Fruit fly (Drosophila melanogaster) whole organism, embryonic: ENCODE data around the gene Rab9Db.
A peak's percentile ranks its signal among the peaks of the same experiment; 100 is the strongest.

ENCODE experiments used
- CG1024 ChIP-seq: fragments of 200-800 bp; sonication (Bioruptor generic); IDR thresholded peaks from 2 replicates; pipeline ENCODE4 v1.3.6; 2022; ENCODE audit warnings: missing biosample characterization, missing genetic modification characterization
- CG10267 ChIP-seq: fragments of 200-800 bp; sonication (Bioruptor generic); optimal IDR thresholded peaks from 2 replicates; lab custom pipeline; 2018; ENCODE audit warnings: missing biosample characterization, mild to moderate bottlenecking, missing genetic modification characterization, moderate library complexity
- CG10565 ChIP-seq: fragments of 200-800 bp; sonication (Bioruptor generic); optimal IDR thresholded peaks from 3 replicates; lab custom pipeline; 2016; ENCODE audit warnings: missing biosample characterization, mild to moderate bottlenecking, missing genetic modification characterization
- CG10654 ChIP-seq: fragments of 200-800 bp; sonication (Bioruptor generic); optimal IDR thresholded peaks from 2 replicates; lab custom pipeline; 2016; ENCODE audit warnings: missing biosample characterization, missing genetic modification characterization
- CG11247 ChIP-seq: fragments of 200-800 bp; sonication (Bioruptor generic); IDR thresholded peaks from 2 replicates; pipeline ENCODE4 v1.3.6; 2022; ENCODE audit warnings: missing biosample characterization, missing genetic modification characterization
- CG12071 ChIP-seq: fragments of 200-800 bp; sonication (Bioruptor generic); optimal IDR thresholded peaks from 3 replicates; lab custom pipeline; 2018; ENCODE audit warnings: missing biosample characterization, mild to moderate bottlenecking, missing genetic modification characterization
- CG14014 ChIP-seq: fragments of 200-800 bp; sonication (Bioruptor generic); IDR thresholded peaks from 2 replicates; pipeline ENCODE4 v1.3.6; 2022; ENCODE audit warnings: missing biosample characterization, missing genetic modification characterization
- CG14965 ChIP-seq: fragments of 200-800 bp; sonication (Bioruptor generic); optimal IDR thresholded peaks from 2 replicates; lab custom pipeline; 2016; ENCODE audit warnings: missing biosample characterization, missing genetic modification characterization, borderline replicate concordance
- CG18599 ChIP-seq: fragments of 200-800 bp; sonication (Bioruptor generic); optimal IDR thresholded peaks from 3 replicates; lab custom pipeline; 2017; ENCODE audit warnings: missing biosample characterization, missing genetic modification characterization, mild to moderate bottlenecking, moderate library complexity, missing genetic modification reagents
- CG2120 ChIP-seq: fragments of 200-800 bp; sonication (Bioruptor generic); optimal IDR thresholded peaks from 3 replicates; lab custom pipeline; 2016; ENCODE audit warnings: missing biosample characterization, missing genetic modification characterization
- CG30403 ChIP-seq: fragments of 200-800 bp; sonication (Bioruptor generic); optimal IDR thresholded peaks from 3 replicates; lab custom pipeline; 2016; ENCODE audit warnings: missing biosample characterization, missing genetic modification characterization
- CG32767 ChIP-seq: fragments of 200-800 bp; sonication (Bioruptor generic); IDR thresholded peaks from 2 replicates; pipeline ENCODE4 v1.3.6; 2022; ENCODE audit warnings: missing biosample characterization, missing genetic modification characterization
- CG34376 ChIP-seq: fragments of 200-800 bp; sonication (Bioruptor generic); optimal IDR thresholded peaks from 2 replicates; lab custom pipeline; 2018; ENCODE audit warnings: missing biosample characterization, mild to moderate bottlenecking, missing genetic modification characterization
- CG3726 ChIP-seq: fragments of 200-800 bp; sonication (Bioruptor generic); IDR thresholded peaks from 3 replicates; pipeline ENCODE4, ENCODE4 v1.3.6; 2022; ENCODE audit warnings: missing biosample characterization, missing genetic modification characterization
- CG42726 ChIP-seq: fragments of 200-800 bp; sonication (Bioruptor generic); IDR thresholded peaks from 2 replicates; pipeline ENCODE4 v1.3.6; 2022; ENCODE audit warnings: missing biosample characterization, missing genetic modification characterization; ENCODE audit not compliant: partially characterized antibody
- CG7745 ChIP-seq: fragments of 200-800 bp; sonication (Bioruptor generic); optimal IDR thresholded peaks from 2 replicates; lab custom pipeline; 2018; ENCODE audit warnings: missing biosample characterization, mild to moderate bottlenecking, missing genetic modification characterization, moderate library complexity
- CG7786 ChIP-seq: fragments of 200-800 bp; sonication (Bioruptor generic); optimal IDR thresholded peaks from 2 replicates; lab custom pipeline; 2016; ENCODE audit warnings: missing biosample characterization, missing genetic modification characterization
- CG7839 ChIP-seq: fragments of 200-800 bp; sonication (Bioruptor generic); optimal IDR thresholded peaks from 3 replicates; lab custom pipeline; 2018; ENCODE audit warnings: missing biosample characterization, mild to moderate bottlenecking, missing genetic modification characterization, moderate library complexity
- CG7987 ChIP-seq: fragments of 200-800 bp; sonication (Bioruptor generic); optimal IDR thresholded peaks from 2 replicates; lab custom pipeline; 2018; ENCODE audit warnings: missing biosample characterization, mild to moderate bottlenecking, missing genetic modification characterization, moderate library complexity
- Camta ChIP-seq: fragments of 200-800 bp; sonication (Bioruptor generic); optimal IDR thresholded peaks from 2 replicates; lab custom pipeline; 2016; ENCODE audit warnings: missing biosample characterization, missing genetic modification characterization
- CoRest ChIP-seq: fragments of 200-800 bp; sonication (Bioruptor generic); optimal IDR thresholded peaks from 3 replicates; lab custom pipeline; 2018; ENCODE audit warnings: missing biosample characterization, mild to moderate bottlenecking, missing genetic modification characterization, moderate library complexity
- Dek ChIP-seq: fragments of 200-800 bp; sonication (Bioruptor generic); optimal IDR thresholded peaks from 3 replicates; lab custom pipeline; 2019; ENCODE audit warnings: missing biosample characterization, mild to moderate bottlenecking, missing genetic modification characterization, moderate library complexity
- Doc2 ChIP-seq: fragments of 200-800 bp; sonication (Bioruptor generic); IDR thresholded peaks from 2 replicates; pipeline ENCODE4 v1.3.6; 2022; ENCODE audit warnings: missing biosample characterization, missing genetic modification characterization
- HmgZ ChIP-seq: fragments of 200-800 bp; sonication (Bioruptor generic); optimal IDR thresholded peaks from 2 replicates; lab custom pipeline; 2018; ENCODE audit warnings: missing biosample characterization, mild to moderate bottlenecking, missing genetic modification characterization
- NC2α ChIP-seq: fragments of 200-800 bp; sonication (Bioruptor generic); optimal IDR thresholded peaks from 2 replicates; lab custom pipeline; 2016; ENCODE audit warnings: missing biosample characterization, missing genetic modification characterization
- Sry-β ChIP-seq: fragments of 200-800 bp; sonication (Bioruptor generic); optimal IDR thresholded peaks from 2 replicates; lab custom pipeline; 2018; ENCODE audit warnings: missing biosample characterization, mild to moderate bottlenecking, missing genetic modification characterization, moderate library complexity
- abd-A ChIP-seq: fragments of 200-800 bp; sonication (Bioruptor generic); optimal IDR thresholded peaks from 3 replicates; lab custom pipeline; 2019; ENCODE audit warnings: missing biosample characterization, mild to moderate bottlenecking, missing genetic modification characterization, moderate library complexity
- br ChIP-seq: fragments of >200 bp; optimal IDR thresholded peaks from 2 replicates; lab custom pipeline; 2017
- cato ChIP-seq: fragments of 200-800 bp; sonication (Bioruptor generic); optimal IDR thresholded peaks from 2 replicates; lab custom pipeline; 2016; ENCODE audit warnings: missing biosample characterization, missing genetic modification characterization, borderline replicate concordance
- cg ChIP-seq: fragments of 200-800 bp; sonication (Bioruptor generic); optimal IDR thresholded peaks from 3 replicates; lab custom pipeline; 2019; ENCODE audit warnings: missing biosample characterization, mild to moderate bottlenecking, missing genetic modification characterization, moderate library complexity
- chif ChIP-seq, 2 experiments: fragments of 200-800 bp; sonication (Bioruptor generic); optimal IDR thresholded peaks; 3 replicates each; lab custom pipeline; 2016; ENCODE audit warnings: missing biosample characterization in 2 of 2, missing genetic modification characterization in 2 of 2
- dati ChIP-seq: fragments of 200-800 bp; sonication (Bioruptor generic); IDR thresholded peaks from 2 replicates; pipeline ENCODE4 v1.3.6; 2022; ENCODE audit warnings: missing biosample characterization, missing genetic modification characterization
- dm ChIP-seq: fragments of 200-800 bp; sonication (Bioruptor generic); optimal IDR thresholded peaks from 3 replicates; lab custom pipeline; 2016; ENCODE audit warnings: missing biosample characterization, missing genetic modification characterization
- esg ChIP-seq: fragments of 200-800 bp; sonication (Bioruptor generic); conservative IDR thresholded peaks from 2 replicates; pipeline ENCODE4 v1.3.6; 2022; ENCODE audit warnings: missing biosample characterization, missing genetic modification characterization
- eyg ChIP-seq: fragments of 200-800 bp; sonication (Bioruptor generic); optimal IDR thresholded peaks from 3 replicates; lab custom pipeline; 2016; ENCODE audit warnings: missing biosample characterization, missing genetic modification characterization
- fd102C ChIP-seq: fragments of 200-800 bp; sonication (Bioruptor generic); optimal IDR thresholded peaks from 2 replicates; lab custom pipeline; 2018; ENCODE audit warnings: missing biosample characterization, mild to moderate bottlenecking, missing genetic modification characterization, moderate library complexity
- fd64A ChIP-seq: fragments of 200-800 bp; sonication (Bioruptor generic); optimal IDR thresholded peaks from 3 replicates; lab custom pipeline; 2018; ENCODE audit warnings: missing biosample characterization, mild to moderate bottlenecking, missing genetic modification characterization
- fd96Cb ChIP-seq: fragments of 200-800 bp; sonication (Bioruptor generic); optimal IDR thresholded peaks from 2 replicates; lab custom pipeline; 2018; ENCODE audit warnings: missing biosample characterization, mild to moderate bottlenecking, missing genetic modification characterization, moderate library complexity
- grn ChIP-seq: fragments of 200-800 bp; sonication (Bioruptor generic); optimal IDR thresholded peaks from 3 replicates; lab custom pipeline; 2017; ENCODE audit warnings: missing biosample characterization, missing genetic modification characterization
- hkb ChIP-seq, 2 experiments: fragments of 200-800 bp in 1 of 2; fragments of >200 bp in 1 of 2; sonication (Bioruptor generic) in 1 of 2; IDR thresholded peaks in 1 of 2; optimal IDR thresholded peaks in 1 of 2; 2 replicates each; pipeline versions ENCODE4 v1.3.6 to Lab custom; 2017 to 2022; ENCODE audit warnings: missing biosample characterization in 1 of 2, missing genetic modification characterization in 1 of 2
- jing ChIP-seq: fragments of 200-800 bp; sonication (Bioruptor generic); optimal IDR thresholded peaks from 2 replicates; lab custom pipeline; 2018; ENCODE audit warnings: missing biosample characterization, mild to moderate bottlenecking, missing genetic modification characterization
- ken ChIP-seq: fragments of 200-800 bp; sonication (Bioruptor generic); IDR thresholded peaks from 3 replicates; pipeline ENCODE4 v1.3.6; 2022; ENCODE audit warnings: missing biosample characterization, missing genetic modification characterization
- mam ChIP-seq: fragments of 200-800 bp; sonication (Bioruptor generic); optimal IDR thresholded peaks from 3 replicates; lab custom pipeline; 2016; ENCODE audit warnings: missing biosample characterization, missing genetic modification characterization
- pfk ChIP-seq: fragments of 200-800 bp; sonication (Bioruptor generic); optimal IDR thresholded peaks from 2 replicates; lab custom pipeline; 2018; ENCODE audit warnings: missing biosample characterization, mild to moderate bottlenecking, missing genetic modification characterization, moderate library complexity
- ro ChIP-seq: fragments of 200-800 bp; sonication (Bioruptor generic); IDR thresholded peaks from 2 replicates; pipeline ENCODE4 v1.3.6; 2022; ENCODE audit warnings: missing biosample characterization, missing genetic modification characterization
- row ChIP-seq: fragments of 200-800 bp; sonication (Bioruptor generic); IDR thresholded peaks from 3 replicates; pipeline ENCODE4 v1.3.6; 2022; ENCODE audit warnings: missing biosample characterization, missing genetic modification characterization
- schlank ChIP-seq: fragments of 200-800 bp; sonication (Bioruptor generic); optimal IDR thresholded peaks from 2 replicates; lab custom pipeline; 2018; ENCODE audit warnings: missing biosample characterization, mild to moderate bottlenecking, missing genetic modification characterization
- sima ChIP-seq: fragments of 200-800 bp; sonication (Bioruptor generic); optimal IDR thresholded peaks from 2 replicates; lab custom pipeline; 2016; ENCODE audit warnings: missing biosample characterization, missing genetic modification characterization
- tll ChIP-seq, 2 experiments: fragments of 200-800 bp in 1 of 2; fragments of >200 bp in 1 of 2; sonication (Bioruptor generic) in 1 of 2; optimal IDR thresholded peaks; 2 replicates each; lab custom pipeline; 2017 to 2019; ENCODE audit warnings: missing biosample characterization in 2 of 2, missing genetic modification characterization in 2 of 2, mild to moderate bottlenecking in 1 of 2, moderate library complexity in 1 of 2

The Rab9Db gene

DNA sequence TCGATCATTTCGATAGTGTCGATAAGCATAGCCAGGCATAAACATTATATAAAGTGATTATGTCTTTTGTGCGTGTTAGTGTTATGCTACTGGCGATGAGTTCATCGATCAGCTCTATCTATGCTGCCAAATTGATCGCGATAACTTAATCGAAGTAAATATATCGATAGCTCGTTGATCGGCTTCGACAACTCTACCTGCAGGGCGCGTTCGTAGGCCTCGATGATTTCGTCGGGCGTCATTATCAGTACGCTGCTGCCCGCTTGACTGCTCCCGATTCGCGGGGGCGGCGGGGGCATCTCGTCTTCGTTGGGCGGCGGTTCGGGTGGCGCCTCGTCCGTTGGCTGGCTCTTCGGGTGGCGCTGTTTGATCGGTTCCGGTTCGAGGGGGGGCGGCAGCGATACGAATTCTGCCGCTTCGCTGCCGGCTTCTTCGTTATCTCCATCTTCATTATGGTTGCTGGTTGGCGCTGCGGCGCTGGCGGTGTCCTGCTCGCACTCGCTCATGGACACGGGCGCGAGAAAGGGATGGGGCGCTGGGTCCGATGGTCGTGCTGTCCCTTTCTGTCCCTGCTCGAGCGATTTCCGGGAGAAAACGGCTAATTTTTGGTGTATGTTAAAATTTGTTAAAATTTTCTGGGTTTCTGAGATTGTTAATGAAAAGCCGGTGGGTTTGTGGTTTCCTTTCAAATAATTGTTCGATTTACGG lies 20.8 kb downstream of the Rab9Db start, which contains the start of gene CG1628 (continued):
- TF ChIP-seq Doc2 (GFP tag; lab: Robert Waterston, UW) (no peak), tll (GFP tag; optimal IDR thresholded peaks at IDR 0.05; lab: Kevin White, UChicago) (no peak), CG10654 (GFP tag; lab: Kevin White, UChicago) (no peak), CG1024 (GFP tag; lab: Robert Waterston, UW) (peak; percentile 31; the same call in 1 of the 2 replicates), esg (GFP tag; lab: Robert Waterston, UW) (no peak), cg (GFP tag; lab: Kevin White, UChicago) (no peak), dm (GFP tag; lab: Kevin White, UChicago) (no peak), ken (GFP tag; lab: Robert Waterston, UW) (peak; percentile 36; the same call in 1 of the 3 replicates), CG12071 (GFP tag; lab: Kevin White, UChicago) (peak; percentile 28), br (lab: Kevin White, UChicago) (no peak), mam (GFP tag; lab: Kevin White, UChicago) (no peak), CG11247 (no peak), CG3726 (GFP tag; lab: Robert Waterston, UW) (no peak), abd-A (tag; lab: Kevin White, UChicago) (no peak), dati (no peak), eyg (GFP tag; lab: Kevin White, UChicago) (no peak), fd64A (GFP tag; lab: Kevin White, UChicago) (no peak), grn (GFP tag; lab: Kevin White, UChicago) (peak; percentile 90), jing (no peak), CG2120 (GFP tag; lab: Kevin White, UChicago) (no peak), cato (no peak), CG10565 (GFP tag; lab: Kevin White, UChicago) (no peak), pfk (no peak), CG42726 (peak; percentile 48; the same call in 1 of the 2 replicates), CG7786 (GFP tag; lab: Kevin White, UChicago) (no peak), ro (GFP tag; lab: Robert Waterston, UW) (no peak), CG7839 (tag; lab: Kevin White, UChicago) (peak; percentile 4), hkb (optimal IDR thresholded peaks at IDR 0.05; lab: Kevin White, UChicago) (no peak), hkb (GFP tag; IDR thresholded peaks at IDR 0.05; lab: Robert Waterston, UW) (peak; percentile 49), CG34376 (GFP tag; lab: Kevin White, UChicago) (peak; percentile 77), chif (GFP tag; optimal IDR thresholded peaks at IDR 0.05; lab: Kevin White, UChicago) (no peak), HmgZ (peak; percentile 59), schlank (tag; lab: Kevin White, UChicago) (no peak), CG30403 (GFP tag; lab: Kevin White, UChicago) (peak; percentile 13), CG7987 (GFP tag; lab: Kevin White, UChicago) (no peak), CG14014 (GFP tag; lab: Robert Waterston, UW) (no peak), CoRest (tag; lab: Kevin White, UChicago) (peak; percentile 32), Dek (no peak), row (GFP tag; lab: Robert Waterston, UW) (no peak; the same call in 2 of the 3 replicates), fd96Cb (no peak), NC2α (GFP tag; lab: Kevin White, UChicago) (peak; percentile 14), CG14965 (GFP tag; lab: Kevin White, UChicago) (no peak), Camta (GFP tag; lab: Kevin White, UChicago) (no peak), CG18599 (GFP tag; lab: Kevin White, UChicago) (peak; percentile 36), sima (GFP tag; lab: Kevin White, UChicago) (no peak), CG10267 (tag; lab: Kevin White, UChicago) (no peak), Sry-β (GFP tag; lab: Kevin White, UChicago) (no peak), CG7745 (tag; lab: Kevin White, UChicago) (no peak), CG32767 (GFP tag; lab: Robert Waterston, UW) (0 out of 2 replicates have a peak, but pooled peaks have one; percentile 17), fd102C (GFP tag; lab: Kevin White, UChicago) (no peak)
